Worm (Caenorhabditis elegans) whole organism, mixed stage, embryonic: Measurements from ENCODE around the gene F14D7.1.

Experiments
- M03D4.4 ChIP-seq: sonication (generic microtip); optimal IDR thresholded peaks from 2 replicates; lab custom pipeline; 2017; ENCODE audit warnings: mild to moderate bottlenecking, missing genetic modification characterization, missing compliant biosample characterization
- bed-3 ChIP-seq: fragments of 200-800 bp; sonication (Bioruptor generic); optimal IDR thresholded peaks from 3 replicates; lab custom pipeline; 2018; ENCODE audit warnings: mild to moderate bottlenecking, missing genetic modification characterization, moderate library complexity, missing compliant biosample characterization
- blmp-1 ChIP-seq: fragments of 150-350 bp; optimal IDR thresholded peaks from 2 replicates; lab custom pipeline; 2014; ENCODE audit warnings: missing biosample characterization, missing genetic modification characterization
- ceh-43 ChIP-seq: fragments of 200-800 bp; sonication (Bioruptor generic); optimal IDR thresholded peaks from 2 replicates; lab custom pipeline; 2018; ENCODE audit warnings: mild to moderate bottlenecking, missing genetic modification characterization, moderate library complexity, missing compliant biosample characterization
- ceh-83 ChIP-seq: fragments of 200-800 bp; sonication (Bioruptor generic); optimal IDR thresholded peaks from 2 replicates; lab custom pipeline; 2018; ENCODE audit warnings: mild to moderate bottlenecking, missing genetic modification characterization, missing compliant biosample characterization
- ces-1 ChIP-seq: fragments of 150-350 bp; optimal IDR thresholded peaks from 2 replicates; lab custom pipeline; 2014; ENCODE audit warnings: missing biosample characterization, missing genetic modification reagents, missing genetic modification characterization
- cnd-1 ChIP-seq: fragments of 200-800 bp; sonication (Bioruptor generic); optimal IDR thresholded peaks from 2 replicates; lab custom pipeline; 2018; ENCODE audit warnings: mild to moderate bottlenecking, missing genetic modification characterization, missing compliant biosample characterization
- drap-1 ChIP-seq: fragments of 200-800 bp; sonication (Bioruptor generic); optimal IDR thresholded peaks from 3 replicates; lab custom pipeline; 2018; ENCODE audit warnings: mild to moderate bottlenecking, missing genetic modification characterization, missing compliant biosample characterization
- elt-1 ChIP-seq: sonication (generic microtip); optimal IDR thresholded peaks from 2 replicates; lab custom pipeline; 2017; ENCODE audit warnings: missing genetic modification characterization, mild to moderate bottlenecking, missing compliant biosample characterization, antibody characterized with exemption, moderate library complexity, borderline replicate concordance; ENCODE audit not compliant: insufficient read depth
- elt-3 ChIP-seq: fragments of 150-350 bp; optimal IDR thresholded peaks from 2 replicates; lab custom pipeline; 2014; ENCODE audit warnings: missing biosample characterization, missing genetic modification characterization
- ham-2 ChIP-seq: fragments of 200-800 bp; sonication (Bioruptor generic); optimal IDR thresholded peaks from 2 replicates; lab custom pipeline; 2018; ENCODE audit warnings: mild to moderate bottlenecking, missing genetic modification characterization, missing compliant biosample characterization
- hlh-1 ChIP-seq: fragments of 150-350 bp; optimal IDR thresholded peaks from 2 replicates; lab custom pipeline; 2014; ENCODE audit warnings: missing biosample characterization, missing genetic modification reagents, missing genetic modification characterization
- lin-13 ChIP-seq: fragments of 150-350 bp; optimal IDR thresholded peaks from 2 replicates; lab custom pipeline; 2014; ENCODE audit warnings: missing biosample characterization, missing genetic modification characterization
- lsy-2 ChIP-seq: fragments of 150-350 bp; optimal IDR thresholded peaks from 2 replicates; lab custom pipeline; 2014; ENCODE audit warnings: missing biosample characterization, missing genetic modification characterization
- mab-5 ChIP-seq: fragments of 150-350 bp; optimal IDR thresholded peaks from 2 replicates; lab custom pipeline; 2014; ENCODE audit warnings: missing biosample characterization, missing genetic modification characterization
- mep-1 ChIP-seq: fragments of 150-350 bp; optimal IDR thresholded peaks from 2 replicates; lab custom pipeline; 2017; ENCODE audit warnings: missing biosample characterization, missing genetic modification reagents, missing genetic modification characterization, inconsistent platforms
- mls-2 ChIP-seq: sonication (generic microtip); optimal IDR thresholded peaks from 2 replicates; lab custom pipeline; 2016; ENCODE audit warnings: mild to moderate bottlenecking, missing genetic modification characterization, moderate library complexity, missing compliant biosample characterization
- nhr-12 ChIP-seq: fragments of 150-350 bp; optimal IDR thresholded peaks from 2 replicates; lab custom pipeline; 2014; ENCODE audit warnings: missing biosample characterization, missing genetic modification characterization
- nhr-2 ChIP-seq: fragments of 150-350 bp; optimal IDR thresholded peaks from 2 replicates; lab custom pipeline; 2014; ENCODE audit warnings: missing biosample characterization, missing genetic modification characterization
- nhr-237 ChIP-seq: fragments of 150-350 bp; optimal IDR thresholded peaks from 2 replicates; lab custom pipeline; 2014; ENCODE audit warnings: missing biosample characterization, missing genetic modification characterization
- nhr-28 ChIP-seq: fragments of 150-350 bp; optimal IDR thresholded peaks from 2 replicates; lab custom pipeline; 2014; ENCODE audit warnings: missing biosample characterization, missing genetic modification characterization
- nhr-76 ChIP-seq: sonication (generic microtip); optimal IDR thresholded peaks from 2 replicates; lab custom pipeline; 2017; ENCODE audit warnings: missing biosample characterization, missing genetic modification characterization
- pha-4 ChIP-seq: fragments of 150-350 bp; optimal IDR thresholded peaks from 2 replicates; lab custom pipeline; 2018; ENCODE audit warnings: missing biosample characterization, missing genetic modification reagents, missing genetic modification characterization
- sem-2 ChIP-seq: fragments of 200-800 bp; sonication (Bioruptor generic); optimal IDR thresholded peaks from 2 replicates; lab custom pipeline; 2018; ENCODE audit warnings: mild to moderate bottlenecking, missing genetic modification characterization, missing compliant biosample characterization
- sptf-1 ChIP-seq: sonication (generic microtip); optimal IDR thresholded peaks from 2 replicates; lab custom pipeline; 2017; ENCODE audit warnings: mild to moderate bottlenecking, missing genetic modification characterization, moderate library complexity, missing compliant biosample characterization
- tbx-8 ChIP-seq: fragments of 200-800 bp; sonication (Bioruptor generic); optimal IDR thresholded peaks from 2 replicates; lab custom pipeline; 2018; ENCODE audit warnings: mild to moderate bottlenecking, missing genetic modification characterization, moderate library complexity, missing compliant biosample characterization
- unc-120 ChIP-seq: sonication (generic microtip); optimal IDR thresholded peaks from 2 replicates; lab custom pipeline; 2017; ENCODE audit warnings: missing genetic modification characterization, missing compliant biosample characterization; ENCODE audit not compliant: poor library complexity, severe bottlenecking
- unc-39 ChIP-seq: fragments of 150-350 bp; optimal IDR thresholded peaks from 2 replicates; lab custom pipeline; 2014; ENCODE audit warnings: missing biosample characterization, missing genetic modification characterization
- unc-62 ChIP-seq: fragments of 150-350 bp; optimal IDR thresholded peaks from 2 replicates; lab custom pipeline; 2014; ENCODE audit warnings: missing biosample characterization, missing genetic modification reagents, missing genetic modification characterization
- zip-8 ChIP-seq: fragments of 150-350 bp; optimal IDR thresholded peaks from 2 replicates; lab custom pipeline; 2014; ENCODE audit warnings: missing biosample characterization, missing genetic modification characterization
- ztf-11 ChIP-seq: fragments of 150-350 bp; optimal IDR thresholded peaks from 2 replicates; lab custom pipeline; 2014; ENCODE audit warnings: missing biosample characterization, missing genetic modification characterization

Gene F14D7.1

ce11 chrV:14327776-14328175 is 38.5 kb upstream of the F14D7.1 start, which contains the start of gene F47B8.5:
TSS of gene F47B8.5 (minus strand) at chrV:14327876.
- no peak for TF ChIP-seq mls-2 (tag; lab: Kevin White, UChicago)
- no peak for TF ChIP-seq cnd-1 (tag; lab: Kevin White, UChicago)
- TF ChIP-seq tbx-8 (GFP tag; lab: Kevin White, UChicago): no peak
- no peak for TF ChIP-seq bed-3 (GFP tag; lab: Kevin White, UChicago)
- TF ChIP-seq nhr-237: no peak
- TF ChIP-seq drap-1: no peak
- TF ChIP-seq unc-120: no peak
- TF ChIP-seq mep-1: no peak
- no peak for TF ChIP-seq elt-3 (tag; lab: Kevin White, UChicago)
- TF ChIP-seq blmp-1: no peak
- no peak for TF ChIP-seq nhr-76 (tag; lab: Kevin White, UChicago)
- no peak for TF ChIP-seq nhr-12 (tag; lab: Kevin White, UChicago)
- TF ChIP-seq sem-2 (GFP tag; lab: Kevin White, UChicago): no peak
- no peak for TF ChIP-seq unc-39 (tag; lab: Kevin White, UChicago)
- TF ChIP-seq ceh-43 (GFP tag; lab: Kevin White, UChicago): no peak
- TF ChIP-seq mab-5 (tag; lab: Kevin White, UChicago): no peak
- TF ChIP-seq elt-1 (tag; lab: Kevin White, UChicago): no peak
- no peak for TF ChIP-seq ham-2 (GFP tag; lab: Kevin White, UChicago)
- TF ChIP-seq zip-8 (tag; lab: Kevin White, UChicago): no peak
- TF ChIP-seq, all 35 proteins: peak for 0

DNA sequence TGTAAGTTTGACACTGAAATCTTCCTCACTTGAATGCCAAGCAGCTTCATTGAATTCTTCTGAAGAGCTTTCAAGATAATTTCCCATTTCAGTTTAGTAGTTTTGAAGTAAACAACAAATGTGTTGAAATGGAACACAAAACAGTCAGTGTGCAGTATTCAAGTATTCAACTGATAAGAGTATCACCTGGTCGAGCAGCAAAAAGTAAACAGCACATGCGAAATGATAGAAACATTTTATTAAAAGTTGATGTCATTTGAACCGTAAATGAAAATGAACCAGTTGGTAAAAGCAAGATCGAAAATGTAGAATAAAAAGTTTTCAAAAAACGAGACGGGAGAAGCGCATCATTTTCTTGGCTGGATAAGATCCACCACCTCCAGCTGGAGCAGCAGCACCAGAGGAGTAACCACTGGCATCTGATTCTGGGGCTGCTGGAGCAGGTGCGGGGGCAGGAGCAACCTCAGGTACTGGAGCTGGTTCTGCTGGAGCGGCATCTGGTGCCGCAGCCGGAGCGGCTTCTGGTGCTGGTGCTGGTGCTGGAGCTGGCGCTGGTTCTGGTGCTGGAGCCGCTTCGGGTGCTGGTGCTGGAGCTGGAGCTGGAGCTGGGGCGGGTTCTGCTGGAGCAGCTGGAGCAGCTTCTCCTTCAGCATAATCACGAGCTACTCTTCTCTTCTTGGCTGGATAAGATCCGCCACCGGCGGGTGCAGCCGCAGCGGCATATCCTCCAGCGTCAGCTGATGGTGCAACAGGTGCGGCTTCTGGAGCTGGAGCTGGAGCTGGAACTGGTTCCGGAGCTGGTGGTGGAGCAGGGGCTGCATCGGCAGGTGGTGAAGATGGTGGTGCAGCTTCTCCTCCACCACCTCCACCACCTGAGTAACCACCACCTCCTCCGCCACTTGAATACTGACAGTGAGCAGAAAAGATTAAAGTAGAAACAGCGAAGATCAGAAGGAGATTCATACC is 35.5 kb upstream of the F14D7.1 start, which contains the start of the genes F47B8.4 and F47B8.18:
F47B8.4 (minus strand) TSS at position 172 of the 966 bp plus-strand sequence.
F47B8.18 (minus strand) TSS at position 963 of the 966 bp plus-strand sequence.
- TF ChIP-seq blmp-1 (no peak), lin-13 (tag; lab: Kevin White, UChicago) (no peak), unc-62 (GFP tag; lab: Kevin White, UChicago) (no peak), lsy-2 (tag; lab: Kevin White, UChicago) (no peak), drap-1 (no peak), mab-5 (tag; lab: Kevin White, UChicago) (no peak), nhr-237 (no peak), hlh-1 (tag; lab: Kevin White, UChicago) (no peak), nhr-76 (tag; lab: Kevin White, UChicago) (no peak)

ce11 chrV:14322743-14323142 is 33.5 kb upstream of the F14D7.1 start, which contains the start of gene F47B8.3:
TSS of gene F47B8.3 (minus strand) at chrV:14323003.
- no peak for TF ChIP-seq unc-120
- TF ChIP-seq nhr-76 (tag; lab: Kevin White, UChicago): no peak
- peak; percentile 17 for TF ChIP-seq ces-1 (GFP tag; lab: Kevin White, UChicago)
- TF ChIP-seq M03D4.4 (tag; lab: Kevin White, UChicago): no peak

- TF ChIP-seq drap-1 (peak; percentile 31), M03D4.4 (tag; lab: Kevin White, UChicago) (no peak), ceh-83 (GFP tag; lab: Kevin White, UChicago) (no peak), sptf-1 (tag; lab: Kevin White, UChicago) (peak; percentile 22), sem-2 (GFP tag; lab: Kevin White, UChicago) (no peak), hlh-1 (tag; lab: Kevin White, UChicago) (no peak), tbx-8 (GFP tag; lab: Kevin White, UChicago) (no peak), ztf-11 (no peak)
- TF ChIP-seq, all 35 proteins: peak for 2
These were observed 31.6 kb upstream of the F14D7.1 start for ce11 chrV:14320730-14321319.

- no peak for TF ChIP-seq nhr-2
- TF ChIP-seq ham-2 (GFP tag; lab: Kevin White, UChicago): no peak
- no peak for TF ChIP-seq blmp-1
- no peak for TF ChIP-seq ztf-11
- no peak for TF ChIP-seq pha-4
- TF ChIP-seq M03D4.4 (tag; lab: Kevin White, UChicago): no peak
- no peak for TF ChIP-seq ces-1 (GFP tag; lab: Kevin White, UChicago)
- no peak for TF ChIP-seq nhr-237
- no peak for TF ChIP-seq mls-2 (tag; lab: Kevin White, UChicago)
- TF ChIP-seq unc-62 (GFP tag; lab: Kevin White, UChicago): no peak
- TF ChIP-seq mab-5 (tag; lab: Kevin White, UChicago): no peak
- TF ChIP-seq lin-13 (tag; lab: Kevin White, UChicago): no peak
- TF ChIP-seq mep-1: no peak
- TF ChIP-seq ceh-83 (GFP tag; lab: Kevin White, UChicago): no peak
- no peak for TF ChIP-seq lsy-2 (tag; lab: Kevin White, UChicago)
- no peak for TF ChIP-seq nhr-28 (tag; lab: Kevin White, UChicago)
These were observed 31.0 kb upstream of the F14D7.1 start, which contains the start of gene F47B8.14 for ce11 chrV:14320246-14320645. TSS of gene F47B8.14 (plus strand) at chrV:14320546.
